Fruit fly (Drosophila melanogaster) whole organism, embryonic: ENCODE measurements around the gene CG11912.
A peak's percentile ranks its signal among the peaks of the same experiment; 100 is the strongest.

Source experiments
- Adf1 ChIP-seq: fragments of 200-800 bp; sonication (Bioruptor generic); IDR thresholded peaks from 2 replicates; pipeline ENCODE4 v1.3.6; 2022; ENCODE audit warnings: missing biosample characterization, missing genetic modification characterization
- BEAF-32 ChIP-seq: fragments of 200-800 bp; sonication (Bioruptor generic); optimal IDR thresholded peaks from 3 replicates; lab custom pipeline; 2017; ENCODE audit warnings: missing biosample characterization, missing genetic modification characterization, mild to moderate bottlenecking, moderate library complexity, missing genetic modification reagents
- CG1233 ChIP-seq: fragments of 200-800 bp; sonication (Bioruptor generic); optimal IDR thresholded peaks from 4 replicates; lab custom pipeline; 2018; ENCODE audit warnings: missing biosample characterization, mild to moderate bottlenecking, missing genetic modification characterization
- CG12659 ChIP-seq: fragments of 200-800 bp; sonication (Bioruptor generic); optimal IDR thresholded peaks from 3 replicates; lab custom pipeline; 2017; ENCODE audit warnings: mild to moderate bottlenecking, missing biosample characterization, missing genetic modification reagents, missing genetic modification characterization
- CG12769 ChIP-seq: fragments of 200-800 bp; sonication (Bioruptor generic); optimal IDR thresholded peaks from 2 replicates; lab custom pipeline; 2019; ENCODE audit warnings: missing biosample characterization, mild to moderate bottlenecking, missing genetic modification characterization, moderate library complexity
- CG14710 ChIP-seq: fragments of 200-800 bp; sonication (Bioruptor generic); optimal IDR thresholded peaks from 3 replicates; lab custom pipeline; 2019; ENCODE audit warnings: missing biosample characterization, mild to moderate bottlenecking, missing genetic modification characterization, moderate library complexity
- CG15011 ChIP-seq: fragments of 200-800 bp; sonication (Bioruptor generic); optimal IDR thresholded peaks from 3 replicates; lab custom pipeline; 2018; ENCODE audit warnings: missing biosample characterization, mild to moderate bottlenecking, missing genetic modification characterization
- CG16813 ChIP-seq: fragments of 200-800 bp; sonication (Bioruptor generic); IDR thresholded peaks from 3 replicates; pipeline ENCODE4 v1.3.6; 2022; ENCODE audit warnings: missing biosample characterization, missing genetic modification characterization; ENCODE audit not compliant: partially characterized antibody
- CG17328 ChIP-seq: fragments of 200-800 bp; sonication (Bioruptor generic); IDR thresholded peaks from 2 replicates; pipeline ENCODE4 v1.3.6; 2022; ENCODE audit warnings: missing biosample characterization, missing genetic modification characterization
- CG17359 ChIP-seq: fragments of 200-800 bp; sonication (Bioruptor generic); optimal IDR thresholded peaks from 3 replicates; lab custom pipeline; 2018; ENCODE audit warnings: missing biosample characterization, mild to moderate bottlenecking, missing genetic modification characterization, moderate library complexity
- CG17829 ChIP-seq: fragments of 200-800 bp; optimal IDR thresholded peaks from 2 replicates; lab custom pipeline; 2019; ENCODE audit warnings: missing biosample characterization, mild to moderate bottlenecking, missing genetic modification characterization, moderate library complexity
- CG18764 ChIP-seq: fragments of 200-800 bp; sonication (Bioruptor generic); optimal IDR thresholded peaks from 3 replicates; lab custom pipeline; 2016; ENCODE audit warnings: missing biosample characterization, missing genetic modification characterization
- CG3065 ChIP-seq: fragments of 200-800 bp; sonication (Bioruptor generic); optimal IDR thresholded peaks from 2 replicates; lab custom pipeline; 2016; ENCODE audit warnings: missing biosample characterization, missing genetic modification characterization
- CG31365 ChIP-seq: fragments of 200-800 bp; sonication (Bioruptor generic); optimal IDR thresholded peaks from 2 replicates; lab custom pipeline; 2018; ENCODE audit warnings: missing biosample characterization, mild to moderate bottlenecking, missing genetic modification characterization
- CG32532 ChIP-seq: fragments of 200-800 bp; sonication (Bioruptor generic); IDR thresholded peaks from 2 replicates; pipeline ENCODE4 v1.3.6; 2022; ENCODE audit warnings: missing biosample characterization, missing genetic modification characterization
- CG4730 ChIP-seq: fragments of 200-800 bp; sonication (Bioruptor generic); IDR thresholded peaks from 2 replicates; pipeline ENCODE4 v1.3.6; 2022; ENCODE audit warnings: missing biosample characterization, missing genetic modification characterization
- CG6765 ChIP-seq: fragments of 200-800 bp; sonication (Bioruptor generic); optimal IDR thresholded peaks from 3 replicates; lab custom pipeline; 2017; ENCODE audit warnings: missing biosample characterization, mild to moderate bottlenecking, missing genetic modification characterization
- CG7357 ChIP-seq: fragments of 200-800 bp; sonication (Bioruptor generic); IDR thresholded peaks from 3 replicates; pipeline ENCODE4 v1.3.6; 2022; ENCODE audit warnings: missing biosample characterization, missing genetic modification characterization
- Dref ChIP-seq: fragments of 200-800 bp; sonication (Bioruptor generic); IDR thresholded peaks from 2 replicates; pipeline ENCODE4 v1.3.6; 2022; ENCODE audit warnings: missing biosample characterization, missing genetic modification characterization
- E2f2 ChIP-seq: fragments of 200-800 bp; sonication (Bioruptor generic); IDR thresholded peaks from 2 replicates; pipeline ENCODE4 v1.3.6; 2022; ENCODE audit warnings: missing biosample characterization, missing genetic modification characterization
- ERR ChIP-seq: fragments of 200-800 bp; sonication (Bioruptor generic); optimal IDR thresholded peaks from 2 replicates; lab custom pipeline; 2016; ENCODE audit warnings: missing biosample characterization, missing genetic modification characterization
- Fer3 ChIP-seq: fragments of 200-800 bp; sonication (Bioruptor generic); optimal IDR thresholded peaks from 2 replicates; lab custom pipeline; 2018; ENCODE audit warnings: missing biosample characterization, mild to moderate bottlenecking, missing genetic modification characterization, moderate library complexity
- Hsf ChIP-seq: fragments of 200-800 bp; sonication (Bioruptor generic); optimal IDR thresholded peaks from 3 replicates; lab custom pipeline; 2016; ENCODE audit warnings: missing biosample characterization, missing genetic modification characterization
- Med ChIP-seq: fragments of 200-800 bp; sonication (Bioruptor generic); peaks from one replicate; lab custom pipeline; 2016; ENCODE audit warnings: missing biosample characterization, missing genetic modification characterization, mild to moderate bottlenecking, inconsistent platforms, moderate library complexity
- Ptx1 ChIP-seq: fragments of 200-800 bp; sonication (Bioruptor generic); IDR thresholded peaks from 2 replicates; pipeline ENCODE4 v1.3.6; 2022; ENCODE audit warnings: missing biosample characterization, missing genetic modification characterization
- ato ChIP-seq: fragments of 200-800 bp; sonication (Bioruptor generic); IDR thresholded peaks from 2 replicates; pipeline ENCODE4 v1.3.6; 2022; ENCODE audit warnings: missing biosample characterization, missing genetic modification characterization; ENCODE audit not compliant: partially characterized antibody
- bcd ChIP-seq: fragments of 200-800 bp; sonication (Bioruptor generic); optimal IDR thresholded peaks from 2 replicates; lab custom pipeline; 2017; ENCODE audit warnings: missing biosample characterization, mild to moderate bottlenecking, missing genetic modification characterization
- bsh ChIP-seq, 2 experiments: fragments of 200-800 bp; sonication (Bioruptor generic); optimal IDR thresholded peaks; 2 replicates each; lab custom pipeline; 2017 to 2018; ENCODE audit warnings: mild to moderate bottlenecking in 2 of 2, missing biosample characterization in 2 of 2, missing genetic modification characterization in 2 of 2, moderate library complexity in 1 of 2
- chinmo ChIP-seq: fragments of 200-800 bp; sonication (Bioruptor generic); IDR thresholded peaks from 4 replicates; pipeline ENCODE4 v1.3.6; 2022; ENCODE audit warnings: missing biosample characterization, missing genetic modification characterization; ENCODE audit not compliant: partially characterized antibody
- emc ChIP-seq: fragments of 200-800 bp; sonication (Bioruptor generic); optimal IDR thresholded peaks from 2 replicates; lab custom pipeline; 2016; ENCODE audit warnings: missing biosample characterization, missing genetic modification characterization
- eve ChIP-seq, 2 experiments: fragments of >200 bp; optimal IDR thresholded peaks; 2 replicates each; lab custom pipeline; 2017; ENCODE audit warnings: missing biosample characterization in 2 of 2, missing genetic modification characterization in 2 of 2
- fd3F ChIP-seq: fragments of 200-800 bp; sonication (Bioruptor generic); optimal IDR thresholded peaks from 2 replicates; lab custom pipeline; 2018; ENCODE audit warnings: missing biosample characterization, mild to moderate bottlenecking, missing genetic modification characterization, moderate library complexity
- gcm2 ChIP-seq: fragments of 200-800 bp; sonication (Bioruptor generic); optimal IDR thresholded peaks from 2 replicates; lab custom pipeline; 2016; ENCODE audit warnings: missing biosample characterization, missing genetic modification characterization
- gfzf ChIP-seq: fragments of 200-800 bp; sonication (Bioruptor generic); optimal IDR thresholded peaks from 2 replicates; lab custom pipeline; 2016; ENCODE audit warnings: missing biosample characterization, mild to moderate bottlenecking, missing genetic modification characterization, moderate library complexity
- jigr1 ChIP-seq: fragments of 200-800 bp; sonication (Bioruptor generic); IDR thresholded peaks from 3 replicates; pipeline ENCODE4 v1.3.6; 2022; ENCODE audit warnings: missing biosample characterization, missing genetic modification characterization
- kay ChIP-seq: fragments of 200-800 bp; sonication (Bioruptor generic); optimal IDR thresholded peaks from 2 replicates; lab custom pipeline; 2016; ENCODE audit warnings: missing biosample characterization, missing genetic modification characterization
- lola ChIP-seq, 3 experiments: fragments of >200 bp in 2 of 3; fragments of 200-800 bp in 1 of 3; sonication (Bioruptor generic) in 1 of 3; optimal IDR thresholded peaks; 2 replicates each; lab custom pipeline; 2017 to 2019; ENCODE audit warnings: missing biosample characterization in 3 of 3, missing genetic modification characterization in 3 of 3, mild to moderate bottlenecking in 1 of 3, moderate library complexity in 1 of 3
- maf-S ChIP-seq: fragments of 200-800 bp; sonication (Bioruptor generic); optimal IDR thresholded peaks from 2 replicates; lab custom pipeline; 2016; ENCODE audit warnings: missing biosample characterization, missing genetic modification characterization
- mirr ChIP-seq: fragments of 200-800 bp; sonication (Bioruptor generic); optimal IDR thresholded peaks from 3 replicates; lab custom pipeline; 2018; ENCODE audit warnings: missing biosample characterization, mild to moderate bottlenecking, missing genetic modification characterization
- nerfin-1 ChIP-seq: fragments of 200-800 bp; sonication (Bioruptor generic); optimal IDR thresholded peaks from 3 replicates; lab custom pipeline; 2019; ENCODE audit warnings: missing biosample characterization, mild to moderate bottlenecking, missing genetic modification characterization, moderate library complexity
- onecut ChIP-seq: fragments of 200-800 bp; sonication (Bioruptor generic); IDR thresholded peaks from 2 replicates; pipeline ENCODE4 v1.3.6; 2022; ENCODE audit warnings: missing biosample characterization, missing genetic modification characterization
- phol ChIP-seq: fragments of 200-800 bp; sonication (Bioruptor generic); optimal IDR thresholded peaks from 3 replicates; lab custom pipeline; 2018; ENCODE audit warnings: missing biosample characterization, mild to moderate bottlenecking, missing genetic modification characterization, moderate library complexity
- scrt ChIP-seq: fragments of 200-800 bp; sonication (Bioruptor generic); optimal IDR thresholded peaks from 2 replicates; lab custom pipeline; 2018; ENCODE audit warnings: missing biosample characterization, mild to moderate bottlenecking, missing genetic modification characterization, moderate library complexity
- sens ChIP-seq: fragments of 200-800 bp; sonication (Bioruptor generic); peaks from one replicate; lab custom pipeline; 2016; ENCODE audit warnings: missing biosample characterization, missing genetic modification characterization
- shn ChIP-seq: fragments of 200-800 bp; sonication (Bioruptor generic); optimal IDR thresholded peaks from 3 replicates; lab custom pipeline; 2016; ENCODE audit warnings: missing biosample characterization, missing genetic modification characterization
- slbo ChIP-seq: fragments of 200-800 bp; sonication (Bioruptor generic); IDR thresholded peaks from 2 replicates; pipeline ENCODE4 v1.3.6; 2022; ENCODE audit warnings: missing biosample characterization, missing genetic modification characterization
- sob ChIP-seq: fragments of 200-800 bp; sonication (Bioruptor generic); IDR thresholded peaks from 2 replicates; pipeline ENCODE4 v1.3.6; 2022; ENCODE audit warnings: missing biosample characterization, missing genetic modification characterization
- stc ChIP-seq: fragments of 200-800 bp; sonication (Bioruptor generic); IDR thresholded peaks from 2 replicates; pipeline ENCODE4 v1.3.6; 2022; ENCODE audit warnings: missing biosample characterization, missing genetic modification characterization
- trh ChIP-seq: fragments of 200-800 bp; sonication (Bioruptor generic); optimal IDR thresholded peaks from 2 replicates; lab custom pipeline; 2016; ENCODE audit warnings: missing biosample characterization, missing genetic modification characterization
- unc-4 ChIP-seq: fragments of 200-800 bp; sonication (Bioruptor generic); IDR thresholded peaks from 2 replicates; pipeline ENCODE4 v1.3.6; 2022; ENCODE audit warnings: missing biosample characterization, missing genetic modification characterization; ENCODE audit not compliant: partially characterized antibody

CG11912 gene

DNA sequence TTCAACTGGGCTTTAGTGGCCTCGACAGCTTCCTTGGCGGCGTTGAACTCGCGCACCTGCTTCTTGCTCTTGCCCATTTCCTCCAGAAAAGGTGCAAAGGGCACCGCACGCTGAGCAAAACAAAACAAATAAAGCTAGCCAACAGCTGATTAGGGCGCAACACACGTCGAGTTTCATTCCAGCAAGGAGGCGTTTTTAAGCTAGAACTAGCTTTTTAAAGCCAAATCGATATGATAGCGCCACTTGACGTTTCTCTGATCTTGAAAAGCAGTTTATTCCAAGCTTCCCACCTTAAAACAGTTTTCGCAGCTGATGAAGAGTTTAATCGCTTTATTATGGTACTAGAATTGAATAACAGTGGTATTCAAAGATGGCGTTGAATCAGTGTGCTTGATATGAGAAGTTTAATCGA lies 36.0 kb downstream of the CG11912 start, which contains the start of gene CG11601 (continued):
- TF ChIP-seq CG4730 (GFP tag; lab: Robert Waterston, UW) (no peak), trh (no peak), phol (tag; lab: Kevin White, UChicago) (peak; percentile 79), fd3F (GFP tag; lab: Kevin White, UChicago) (peak; percentile 2), CG12769 (no peak), maf-S (GFP tag; lab: Kevin White, UChicago) (peak; percentile 33), mirr (GFP tag; lab: Kevin White, UChicago) (no peak), shn (peak; percentile 56), CG17359 (tag; lab: Kevin White, UChicago) (peak; percentile 20), onecut (GFP tag; lab: Robert Waterston, UW) (peak; percentile 47), CG12659 (GFP tag; lab: Kevin White, UChicago) (peak; percentile 49), BEAF-32 (GFP tag; lab: Kevin White, UChicago) (peak; percentile 40), CG31365 (tag; lab: Kevin White, UChicago) (peak; percentile 27), jigr1 (GFP tag; lab: Robert Waterston, UW) (no peak), Med (GFP tag; lab: Kevin White, UChicago) (peak; percentile 88), Adf1 (GFP tag; lab: Robert Waterston, UW) (no peak), kay (peak; percentile 21), slbo (GFP tag; lab: Robert Waterston, UW) (peak; percentile 57), unc-4 (0 out of 2 replicates have a peak, but pooled peaks have one; percentile 24), ERR (GFP tag; lab: Kevin White, UChicago) (no peak), ato (GFP tag; lab: Robert Waterston, UW) (no peak), sens (GFP tag; lab: Kevin White, UChicago) (peak; percentile 75), bcd (GFP tag; lab: Kevin White, UChicago) (peak; percentile 46), CG17829 (tag; lab: Kevin White, UChicago) (peak; percentile 34), CG3065 (GFP tag; lab: Kevin White, UChicago) (peak; percentile 13), nerfin-1 (peak; percentile 10), stc (peak; percentile 30; the same call in 1 of the 2 replicates), emc (GFP tag; lab: Kevin White, UChicago) (peak; percentile 16), CG32532 (0 out of 2 replicates have a peak, but pooled peaks have one; percentile 37), E2f2 (peak; percentile 72), Fer3 (tag; lab: Kevin White, UChicago) (no peak), CG14710 (tag; lab: Kevin White, UChicago) (peak; percentile 37), sob (GFP tag; lab: Robert Waterston, UW) (peak; percentile 50; the same call in 1 of the 2 replicates), CG15011 (GFP tag; lab: Kevin White, UChicago) (no peak), bsh (GFP tag; optimal IDR thresholded peaks at IDR 0.05; lab: Kevin White, UChicago) (peak in 1 of 2 experiments; percentile 39), chinmo (GFP tag; lab: Robert Waterston, UW) (no peak), CG17328 (peak; percentile 53; the same call in 1 of the 2 replicates), CG6765 (GFP tag; lab: Kevin White, UChicago) (no peak), gfzf (GFP tag; lab: Kevin White, UChicago) (peak; percentile 58), scrt (GFP tag; lab: Kevin White, UChicago) (no peak), eve (GFP tag; optimal IDR thresholded peaks at IDR 0.05; lab: Kevin White, UChicago) (no peak), gcm2 (GFP tag; lab: Kevin White, UChicago) (no peak), lola (GFP tag; optimal IDR thresholded peaks at IDR 0.05; lab: Kevin White, UChicago) (peak in 1 of 3 experiments; percentile 24), Dref (GFP tag; lab: Robert Waterston, UW) (peak; percentile 52), CG7357 (GFP tag; lab: Robert Waterston, UW) (peak; percentile 67; the same call in 2 of the 3 replicates), Hsf (peak; percentile 49), CG1233 (no peak), CG16813 (GFP tag; lab: Robert Waterston, UW) (no peak), Ptx1 (GFP tag; lab: Robert Waterston, UW) (peak; percentile 50), CG18764 (GFP tag; lab: Kevin White, UChicago) (peak; percentile 98)
